Worm (Caenorhabditis elegans): ENCODE results near the gene Y39H10B.3.

- TF ChIP-seq nhr-76 (tag; optimal IDR thresholded peaks at IDR 0.05) (no peak), ces-1 (GFP tag; optimal IDR thresholded peaks at IDR 0.05) (no peak), nhr-237 (tag; optimal IDR thresholded peaks at IDR 0.05) (no peak), pha-4 (tag; optimal IDR thresholded peaks at IDR 0.05) (no peak), elt-3 (tag; optimal IDR thresholded peaks at IDR 0.05) (no peak), nhr-28 (tag; optimal IDR thresholded peaks at IDR 0.05) (no peak), sptf-1 (tag; optimal IDR thresholded peaks at IDR 0.05) (no peak), ceh-43 (GFP tag; optimal IDR thresholded peaks at IDR 0.05) (no peak), ztf-11 (tag; optimal IDR thresholded peaks at IDR 0.05) (no peak), unc-39 (tag; optimal IDR thresholded peaks at IDR 0.05) (no peak), nhr-12 (tag; optimal IDR thresholded peaks at IDR 0.05) (no peak), nhr-2 (tag; optimal IDR thresholded peaks at IDR 0.05) (no peak)
Measured at ce11 chrV:3712192-3712591, 41.6 kb downstream of the Y39H10B.3 start.
